Worm (Caenorhabditis elegans) whole organism, young adult: ENCODE data around the gene ptr-6.

Source experiments
- B0336.3 ChIP-seq: fragments of 200-800 bp; sonication (Bioruptor generic); IDR thresholded peaks from 2 replicates; pipeline ENCODE4 v1.3.6; 2022; ENCODE audit warnings: missing genetic modification characterization, missing compliant biosample characterization
- C17E4.6 ChIP-seq: fragments of 200-800 bp; sonication (Bioruptor generic); IDR thresholded peaks from 2 replicates; pipeline ENCODE4 v1.3.6; 2022; ENCODE audit warnings: missing genetic modification reagents, missing genetic modification characterization, missing compliant biosample characterization
- F23B12.7 ChIP-seq: sonication (generic microtip); optimal IDR thresholded peaks from 2 replicates; lab custom pipeline; 2017; ENCODE audit warnings: missing genetic modification characterization, mild to moderate bottlenecking, missing compliant biosample characterization, antibody characterized with exemption, moderate library complexity; ENCODE audit not compliant: insufficient read depth
- K11D2.4 ChIP-seq: fragments of 200-800 bp; sonication (Bioruptor generic); IDR thresholded peaks from 2 replicates; pipeline ENCODE4 v1.3.6; 2022; ENCODE audit warnings: missing genetic modification reagents, missing genetic modification characterization, missing compliant biosample characterization
- Y56A3A.18 ChIP-seq: fragments of 200-800 bp; sonication (Bioruptor generic); IDR thresholded peaks from 2 replicates; pipeline ENCODE4 v1.3.6; 2022; ENCODE audit warnings: missing genetic modification reagents, missing genetic modification characterization, missing compliant biosample characterization
- Y79H2A.3 ChIP-seq: fragments of 200-800 bp; sonication (Bioruptor generic); conservative IDR thresholded peaks from 2 replicates; pipeline ENCODE4 v1.3.6; 2022; ENCODE audit warnings: missing genetic modification reagents, missing genetic modification characterization, missing compliant biosample characterization
- attf-6 ChIP-seq: fragments of 200-800 bp; sonication (Bioruptor generic); IDR thresholded peaks from 2 replicates; pipeline ENCODE4 v1.3.6; 2022; ENCODE audit warnings: missing genetic modification reagents, missing genetic modification characterization, missing compliant biosample characterization
- bed-1 ChIP-seq: fragments of 200-800 bp; sonication (Bioruptor generic); IDR thresholded peaks from 2 replicates; pipeline ENCODE4 v1.3.6; 2022; ENCODE audit warnings: missing genetic modification reagents, missing genetic modification characterization, missing compliant biosample characterization
- cebp-1 ChIP-seq, 2 experiments: fragments of 200-800 bp in 1 of 2; sonication (Bioruptor generic) in 1 of 2; sonication (generic microtip) in 1 of 2; IDR thresholded peaks in 1 of 2; optimal IDR thresholded peaks in 1 of 2; 2 replicates each; pipeline versions ENCODE4 v1.3.6 to Lab custom; 2017 to 2022; ENCODE audit warnings: missing compliant biosample characterization in 2 of 2, missing genetic modification characterization in 2 of 2, mild to moderate bottlenecking in 1 of 2, missing genetic modification reagents in 1 of 2, moderate library complexity in 1 of 2
- ceh-100 ChIP-seq: fragments of 200-800 bp; sonication (Bioruptor generic); IDR thresholded peaks from 2 replicates; pipeline ENCODE4 v1.3.6; 2022; ENCODE audit warnings: missing genetic modification reagents, missing genetic modification characterization, missing compliant biosample characterization
- ceh-40 ChIP-seq: fragments of 200-800 bp; sonication (Bioruptor generic); IDR thresholded peaks from 2 replicates; pipeline ENCODE4 v1.3.6; 2022; ENCODE audit warnings: missing genetic modification characterization, missing compliant biosample characterization
- dox-1 ChIP-seq: fragments of 200-800 bp; sonication (Bioruptor generic); IDR thresholded peaks from 2 replicates; pipeline ENCODE4 v1.3.6; 2022; ENCODE audit warnings: missing genetic modification reagents, missing genetic modification characterization, missing compliant biosample characterization
- egl-18 ChIP-seq: fragments of 200-800 bp; sonication (Bioruptor generic); IDR thresholded peaks from 2 replicates; pipeline ENCODE4 v1.3.6; 2022; ENCODE audit warnings: missing genetic modification reagents, missing genetic modification characterization, missing compliant biosample characterization
- egrh-3 ChIP-seq: fragments of 200-800 bp; sonication (Bioruptor generic); IDR thresholded peaks from 2 replicates; pipeline ENCODE4 v1.3.6; 2022; ENCODE audit warnings: missing genetic modification reagents, missing genetic modification characterization, missing compliant biosample characterization
- fkh-3 ChIP-seq: sonication (generic microtip); optimal IDR thresholded peaks from 2 replicates; lab custom pipeline; 2016; ENCODE audit warnings: mild to moderate bottlenecking, missing genetic modification characterization, missing compliant biosample characterization
- hlh-12 ChIP-seq: sonication (generic microtip); optimal IDR thresholded peaks from 2 replicates; lab custom pipeline; 2016; ENCODE audit warnings: missing genetic modification characterization, missing compliant biosample characterization
- hlh-26 ChIP-seq: fragments of 200-800 bp; sonication (Bioruptor generic); conservative IDR thresholded peaks from 2 replicates; pipeline ENCODE4 v1.3.6; 2022; ENCODE audit warnings: missing genetic modification reagents, missing genetic modification characterization, missing compliant biosample characterization
- hmg-1.2 ChIP-seq: fragments of 200-800 bp; sonication (Bioruptor generic); IDR thresholded peaks from 2 replicates; pipeline ENCODE4 v1.3.6; 2022; ENCODE audit warnings: missing genetic modification reagents, missing genetic modification characterization, missing compliant biosample characterization
- hmg-20 ChIP-seq: fragments of 200-800 bp; sonication (Bioruptor generic); IDR thresholded peaks from 2 replicates; pipeline ENCODE4 v1.3.6; 2022; ENCODE audit warnings: missing genetic modification reagents, missing genetic modification characterization, missing compliant biosample characterization
- lin-40 ChIP-seq: sonication (generic microtip); optimal IDR thresholded peaks from 2 replicates; lab custom pipeline; 2016; ENCODE audit warnings: missing genetic modification characterization, mild to moderate bottlenecking, missing compliant biosample characterization, missing genotype, missing genetic modification reagents
- madf-10 ChIP-seq: sonication (generic microtip); optimal IDR thresholded peaks from 2 replicates; lab custom pipeline; 2016; ENCODE audit warnings: mild to moderate bottlenecking, missing genetic modification characterization, missing compliant biosample characterization
- mel-28 ChIP-seq: sonication (generic microtip); optimal IDR thresholded peaks from 2 replicates; lab custom pipeline; 2016; ENCODE audit warnings: borderline replicate concordance, mild to moderate bottlenecking, missing genetic modification characterization, missing compliant biosample characterization
- nfya-2 ChIP-seq: fragments of 200-800 bp; sonication (Bioruptor generic); IDR thresholded peaks from 2 replicates; pipeline ENCODE4 v1.3.6; 2022; ENCODE audit warnings: missing genetic modification reagents, missing genetic modification characterization, missing compliant biosample characterization
- nfyb-1 ChIP-seq: fragments of 200-800 bp; sonication (Bioruptor generic); IDR thresholded peaks from 2 replicates; pipeline ENCODE4 v1.3.6; 2022; ENCODE audit warnings: missing genetic modification reagents, missing genetic modification characterization, missing compliant biosample characterization
- nhr-80 ChIP-seq: sonication (generic microtip); optimal IDR thresholded peaks from 2 replicates; lab custom pipeline; 2016; ENCODE audit warnings: missing genetic modification characterization, missing compliant biosample characterization
- repo-1 ChIP-seq: sonication (generic microtip); optimal IDR thresholded peaks from 2 replicates; lab custom pipeline; 2017; ENCODE audit warnings: mild to moderate bottlenecking, missing genetic modification characterization, missing compliant biosample characterization
- sptf-2 ChIP-seq: fragments of 200-800 bp; sonication (Bioruptor generic); optimal IDR thresholded peaks from 2 replicates; lab custom pipeline; 2018; ENCODE audit warnings: mild to moderate bottlenecking, missing genetic modification characterization, missing compliant biosample characterization
- tbp1 ChIP-seq: fragments of 200-800 bp; sonication (Bioruptor generic); optimal IDR thresholded peaks from 2 replicates; lab custom pipeline; 2018; ENCODE audit warnings: mild to moderate bottlenecking, missing genetic modification characterization, missing compliant biosample characterization
- ztf-18 ChIP-seq: sonication (generic microtip); optimal IDR thresholded peaks from 2 replicates; lab custom pipeline; 2016; ENCODE audit warnings: missing genotype, mild to moderate bottlenecking, missing genetic modification characterization, missing compliant biosample characterization
- ztf-25 ChIP-seq: fragments of 200-800 bp; sonication (Bioruptor generic); IDR thresholded peaks from 2 replicates; pipeline ENCODE4 v1.3.6; 2022; ENCODE audit warnings: missing genetic modification reagents, missing genetic modification characterization, missing compliant biosample characterization
- ztf-26 ChIP-seq: sonication (generic microtip); optimal IDR thresholded peaks from 2 replicates; lab custom pipeline; 2017; ENCODE audit warnings: missing genetic modification characterization, missing compliant biosample characterization
- ztf-6 ChIP-seq: fragments of 200-800 bp; sonication (Bioruptor generic); IDR thresholded peaks from 2 replicates; pipeline ENCODE4 v1.3.6; 2022; ENCODE audit warnings: missing genetic modification reagents, missing genetic modification characterization, missing compliant biosample characterization

ptr-6 gene

ce11 chrII:5231111-5231510, 15.5 kb downstream of the ptr-6 start, which contains the start of gene EGAP2.1:
EGAP2.1 (plus strand) TSS chrII:5231411.
- TF ChIP-seq fkh-3 = no peak

ce11 chrII:5229596-5229995, 17.0 kb downstream of the ptr-6 start, which contains the start of gene EGAP2.2:
EGAP2.2 (plus strand) TSS chrII:5229896.
- TF ChIP-seq hlh-12 (tag; lab: Kevin White, UChicago) (no peak), egl-18 (0 out of 2 replicates have a peak, but pooled peaks have one; percentile 50)

ce11 chrII:5228662-5229061, 18.0 kb downstream of the ptr-6 start:
- TF ChIP-seq dox-1 (no peak), hlh-26 (GFP tag; lab: Robert Waterston, UW) (no peak), repo-1 (tag; lab: Kevin White, UChicago) (no peak), K11D2.4 (GFP tag; lab: Robert Waterston, UW) (no peak), egrh-3 (GFP tag; lab: Robert Waterston, UW) (no peak), ztf-26 (tag; lab: Kevin White, UChicago) (no peak), mel-28 (tag; lab: Kevin White, UChicago) (no peak), Y56A3A.18 (no peak), ceh-100 (GFP tag; lab: Robert Waterston, UW) (no peak), Y79H2A.3 (GFP tag; lab: Robert Waterston, UW) (no peak)

- TF ChIP-seq ceh-40 (GFP tag; lab: Robert Waterston, UW) (no peak), sptf-2 (GFP tag; lab: Kevin White, UChicago) (no peak), B0336.3 (0 out of 2 replicates have a peak, but pooled peaks have one; percentile 21), nhr-80 (tag; lab: Kevin White, UChicago) (peak; percentile 55), hmg-1.2 (GFP tag; lab: Robert Waterston, UW) (peak; percentile 77), cebp-1 (GFP tag; IDR thresholded peaks at IDR 0.05; lab: Robert Waterston, UW) (no peak), cebp-1 (tag; optimal IDR thresholded peaks at IDR 0.05; lab: Kevin White, UChicago) (peak; percentile 21)
These were observed 18.9 kb downstream of the ptr-6 start for ce11 chrII:5227768-5228167.

- no peak for TF ChIP-seq F23B12.7 (tag; lab: Kevin White, UChicago)
- TF ChIP-seq ztf-18 (tag; lab: Kevin White, UChicago) = no peak
- peak; percentile 36; the same call in 1 of the 2 replicates for TF ChIP-seq hmg-1.2 (GFP tag; lab: Robert Waterston, UW)
- TF ChIP-seq nfya-2 (GFP tag; lab: Robert Waterston, UW) = no peak
- no peak for TF ChIP-seq attf-6
- TF ChIP-seq nfyb-1 (GFP tag; lab: Robert Waterston, UW) = 0 out of 2 replicates have a peak, but pooled peaks have one; percentile 43
These were observed 20.3 kb downstream of the ptr-6 start for ce11 chrII:5226309-5226708.

- TF ChIP-seq bed-1 (no peak), ztf-6 (GFP tag; lab: Robert Waterston, UW) (no peak), C17E4.6 (GFP tag; lab: Robert Waterston, UW) (no peak), lin-40 (tag; lab: Kevin White, UChicago) (no peak), tbp1 (GFP tag; lab: Kevin White, UChicago) (no peak), madf-10 (tag; lab: Kevin White, UChicago) (no peak), hmg-20 (GFP tag; lab: Robert Waterston, UW) (no peak), ztf-25 (GFP tag; lab: Robert Waterston, UW) (no peak), fkh-3 (no peak)
These were observed 21.4 kb downstream of the ptr-6 start, which contains the start of gene dsh-1 for ce11 chrII:5225284-5225683. dsh-1 (minus strand) TSS chrII:5225384.
